Worm (Caenorhabditis elegans): ENCODE measurements around the gene srv-22.

srv-22 gene

DNA sequence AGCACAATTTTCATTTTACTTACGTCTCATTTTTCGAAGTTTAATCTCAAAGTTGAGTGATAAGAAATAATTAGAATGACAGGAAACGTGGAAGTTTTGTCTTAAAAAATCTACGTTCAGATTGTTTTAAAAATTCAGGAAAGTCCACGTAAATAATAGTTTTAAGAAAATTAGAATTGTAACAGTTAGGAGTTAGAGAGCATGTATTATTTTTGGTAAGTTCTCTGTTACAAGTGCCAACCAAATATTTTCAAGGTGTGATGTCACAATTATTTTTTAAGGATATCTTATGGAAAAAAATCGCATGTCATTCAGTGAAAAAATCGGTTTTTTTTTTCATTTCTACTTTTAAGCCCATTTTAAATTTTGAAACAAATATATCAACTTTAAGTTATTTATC, 4.7 kb upstream of the srv-22 start, which contains the start of gene H04M03.11:
TSS of gene H04M03.11 (minus strand) at position 101 of the 400 bp plus-strand sequence.
- TF ChIP-seq sma-9 (GFP tag; optimal IDR thresholded peaks at IDR 0.05) (no peak), sma-9 (tag; optimal IDR thresholded peaks at IDR 0.05) (no peak), nhr-21 (tag; optimal IDR thresholded peaks at IDR 0.05) (no peak), egl-27 (tag; optimal IDR thresholded peaks at IDR 0.05) (no peak)

DNA sequence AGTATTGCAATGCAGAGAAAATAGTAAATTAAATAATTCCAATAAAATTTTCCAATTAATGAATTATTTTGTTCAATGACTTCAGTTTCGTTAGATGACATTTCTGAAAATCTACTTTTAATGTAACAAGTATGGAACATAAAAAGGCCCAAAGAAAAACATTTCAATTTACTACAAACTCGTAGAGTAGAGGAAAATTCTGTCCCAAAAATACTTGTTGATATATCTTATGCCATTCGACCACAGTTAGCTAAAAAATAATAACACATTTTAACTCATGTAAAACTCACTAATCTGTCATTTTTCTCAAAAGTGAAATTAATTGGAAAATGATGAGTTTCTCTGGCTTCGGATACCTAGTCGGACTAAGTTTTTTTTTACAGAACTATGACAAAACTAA, 2.5 kb downstream of the srv-22 start, which contains the start of gene srv-21:
TSS of gene srv-21 (minus strand) at position 101 of the 400 bp plus-strand sequence.
- TF ChIP-seq R02D3.7 (tag; optimal IDR thresholded peaks at IDR 0.05) (no peak), zag-1 (tag; optimal IDR thresholded peaks at IDR 0.05) (no peak), snpc-4 (tag; optimal IDR thresholded peaks at IDR 0.05) (no peak), ceh-16 (tag; optimal IDR thresholded peaks at IDR 0.05) (no peak), mab-5 (tag; optimal IDR thresholded peaks at IDR 0.05) (no peak), nhr-21 (tag; optimal IDR thresholded peaks at IDR 0.05) (no peak), egl-27 (tag; optimal IDR thresholded peaks at IDR 0.05) (no peak), unc-39 (tag; optimal IDR thresholded peaks at IDR 0.05) (no peak), crh-2 (tag; optimal IDR thresholded peaks at IDR 0.05) (no peak), lin-13 (GFP tag; optimal IDR thresholded peaks at IDR 0.05) (no peak), ztf-4 (tag; optimal IDR thresholded peaks at IDR 0.05) (no peak), dmd-4 (tag; optimal IDR thresholded peaks at IDR 0.05) (no peak), mdl-1 (tag; optimal IDR thresholded peaks at IDR 0.05) (no peak), elt-1 (tag; optimal IDR thresholded peaks at IDR 0.05) (no peak), Y55F3AM.14 (GFP tag; optimal IDR thresholded peaks at IDR 0.05) (no peak), unc-55 (GFP tag; optimal IDR thresholded peaks at IDR 0.05) (no peak), ZK546.5 (tag; optimal IDR thresholded peaks at IDR 0.05) (no peak), lin-11 (tag; optimal IDR thresholded peaks at IDR 0.05) (no peak), sma-3 (GFP tag; optimal IDR thresholded peaks at IDR 0.05) (no peak), F13H6.1 (tag; optimal IDR thresholded peaks at IDR 0.05) (no peak)

ce11 chrIV:5873825-5874224, 5.9 kb downstream of the srv-22 start, which contains the start of gene srv-19:
srv-19 (minus strand) TSS chrIV:5873925.
- TF ChIP-seq nhr-10 (tag; optimal IDR thresholded peaks at IDR 0.05) (no peak), ceh-16 (tag; optimal IDR thresholded peaks at IDR 0.05) (no peak), nhr-6 (tag; optimal IDR thresholded peaks at IDR 0.05) (no peak), alr-1 (tag; optimal IDR thresholded peaks at IDR 0.05) (no peak), nhr-21 (tag; optimal IDR thresholded peaks at IDR 0.05) (no peak), F13H6.1 (tag; optimal IDR thresholded peaks at IDR 0.05) (no peak), C34F6.9 (tag; optimal IDR thresholded peaks at IDR 0.05) (no peak)

DNA sequence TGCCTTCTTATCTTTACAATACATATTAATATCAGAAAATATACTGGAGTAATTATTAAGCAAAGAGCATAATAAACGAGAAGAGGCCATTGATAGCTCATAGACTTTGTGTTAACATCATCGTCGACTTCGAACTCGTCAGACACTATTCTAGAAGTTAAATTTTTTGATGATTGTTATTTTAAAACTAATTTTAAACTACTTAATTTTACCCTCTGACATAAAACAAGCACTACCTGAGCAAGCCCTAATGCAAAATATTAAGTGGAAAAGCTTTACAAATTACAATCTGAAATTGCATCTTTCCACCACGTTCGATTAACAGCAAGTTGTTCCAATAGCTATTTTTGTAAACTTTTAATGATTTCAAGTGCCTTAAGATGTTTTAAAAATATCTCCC, 9.7 kb downstream of the srv-22 start, which contains the start of gene srv-17:
TSS of gene srv-17 (minus strand) at position 101 of the 400 bp plus-strand sequence.
- TF ChIP-seq fos-1 (tag; optimal IDR thresholded peaks at IDR 0.05) (no peak), unc-55 (GFP tag; optimal IDR thresholded peaks at IDR 0.05) (no peak), ama-1 (optimal IDR thresholded peaks at IDR 0.05) (no peak), crh-2 (tag; optimal IDR thresholded peaks at IDR 0.05) (no peak), skn-1 (tag; optimal IDR thresholded peaks at IDR 0.05) (no peak), lin-13 (GFP tag; optimal IDR thresholded peaks at IDR 0.05) (no peak), ceh-16 (tag; optimal IDR thresholded peaks at IDR 0.05) (no peak), nhr-23 (tag; optimal IDR thresholded peaks at IDR 0.05) (no peak), ceh-82 (tag; optimal IDR thresholded peaks at IDR 0.05) (no peak), nhr-77 (tag; optimal IDR thresholded peaks at IDR 0.05) (no peak), nhr-237 (tag; optimal IDR thresholded peaks at IDR 0.05) (no peak), ZK546.5 (tag; optimal IDR thresholded peaks at IDR 0.05) (no peak), lsy-2 (tag; optimal IDR thresholded peaks at IDR 0.05) (no peak), sem-4 (tag; optimal IDR thresholded peaks at IDR 0.05) (no peak), nhr-25 (tag; optimal IDR thresholded peaks at IDR 0.05) (no peak), dmd-4 (tag; optimal IDR thresholded peaks at IDR 0.05) (no peak), ztf-4 (tag; optimal IDR thresholded peaks at IDR 0.05) (no peak)

DNA sequence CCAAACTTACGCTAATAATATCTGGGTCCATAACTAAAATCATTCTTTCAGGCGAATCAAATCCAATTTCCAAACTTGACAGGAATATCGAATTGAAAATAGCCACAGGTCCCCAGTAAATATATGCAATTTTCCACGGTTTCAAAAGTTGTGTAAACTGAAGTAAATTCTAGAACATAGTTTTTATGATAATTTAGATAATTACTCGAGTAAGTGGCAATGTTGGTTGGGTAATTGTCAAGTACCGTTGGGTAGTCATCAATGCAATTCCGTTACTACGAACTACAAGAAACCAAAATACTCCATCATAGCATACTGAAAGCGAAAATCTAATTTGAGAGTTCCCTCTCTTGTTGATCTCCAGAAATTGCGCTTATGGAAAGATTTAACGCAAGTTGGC, 10.4 kb downstream of the srv-22 start:
- TF ChIP-seq aly-2 (tag; optimal IDR thresholded peaks at IDR 0.05) (no peak), skn-1 (tag; optimal IDR thresholded peaks at IDR 0.05) (no peak), ZK546.5 (tag; optimal IDR thresholded peaks at IDR 0.05) (no peak), nhr-77 (tag; optimal IDR thresholded peaks at IDR 0.05) (no peak), ceh-82 (tag; optimal IDR thresholded peaks at IDR 0.05) (no peak)
